Fruit fly (Drosophila melanogaster) Kc167 (cell line): ENCODE data around the gene CG31142.

Experiments used
- Sin3A ChIP-seq: fragments of >200 bp; optimal IDR thresholded peaks from 2 replicates; lab custom pipeline; 2018; ENCODE audit warnings: missing external identifiers
- psq ChIP-seq: fragments of >200 bp; optimal IDR thresholded peaks from 2 replicates; lab custom pipeline; 2017; ENCODE audit warnings: missing external identifiers
- ttk ChIP-seq: sonication (Bioruptor generic); optimal IDR thresholded peaks from 2 replicates; lab custom pipeline; 2017; ENCODE audit warnings: missing external identifiers

DNA sequence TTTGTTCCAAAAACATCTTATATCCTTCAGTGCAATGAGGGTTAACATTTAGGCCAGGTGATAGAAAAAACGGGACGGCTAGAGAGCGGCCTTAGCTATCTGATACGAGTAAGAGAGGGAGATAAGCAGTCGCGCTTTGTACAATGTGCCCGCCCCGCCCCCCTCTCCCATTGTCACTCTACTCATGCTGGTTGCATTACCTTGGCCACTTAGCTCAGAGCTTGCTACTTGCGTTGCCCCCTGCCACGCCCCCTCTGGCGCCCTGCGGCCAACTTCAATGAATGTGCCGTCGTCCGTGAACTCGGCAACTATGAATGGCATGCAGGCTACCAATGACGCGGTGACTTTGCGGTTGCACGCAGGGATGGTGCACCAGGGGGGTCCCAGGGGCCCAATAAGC is 42.7 kb downstream of the CG31142 start:
- TF ChIP-seq psq (lab: Kevin White, UChicago) (no peak), ttk (lab: Kevin White, UChicago) (no peak), Sin3A (no peak)
